Worm (Caenorhabditis elegans): Measurements from ENCODE around the gene ZK632.10.

ZK632.10 gene

ce11 chrIII:9823748-9824147, 3.8 kb downstream of the ZK632.10 start:
- TF ChIP-seq F33H1.4 (GFP tag; IDR thresholded peaks at IDR 0.05), result no peak

- TF ChIP-seq F23B12.7 (tag; optimal IDR thresholded peaks at IDR 0.05; ENCODE audit: insufficient read depth) (no peak), nfyb-1 (GFP tag; IDR thresholded peaks at IDR 0.05) (no peak), F55B11.4 (tag; optimal IDR thresholded peaks at IDR 0.05; ENCODE audit: borderline replicate concordance, insufficient read depth) (no peak), fkh-3 (tag; optimal IDR thresholded peaks at IDR 0.05) (no peak), lin-26 (GFP tag; IDR thresholded peaks at IDR 0.05) (no peak), nhr-179 (tag; optimal IDR thresholded peaks at IDR 0.05) (no peak), snpc-3.4 (tag; optimal IDR thresholded peaks at IDR 0.05) (no peak), mes-4 (tag; optimal IDR thresholded peaks at IDR 0.05) (no peak), egl-18 (GFP tag; IDR thresholded peaks at IDR 0.05) (no peak), rec-8 (tag; optimal IDR thresholded peaks at IDR 0.05) (no peak), ztf-6 (GFP tag; IDR thresholded peaks at IDR 0.05) (no peak), egrh-3 (GFP tag; IDR thresholded peaks at IDR 0.05) (no peak), tbx-9 (tag; optimal IDR thresholded peaks at IDR 0.05; ENCODE audit: borderline replicate concordance) (no peak)
Measured at ce11 chrIII:9822942-9823341, 4.6 kb downstream of the ZK632.10 start, which contains the start of gene arl-5. arl-5 (plus strand) TSS chrIII:9823242.

- peak; percentile 43; the same call in 1 of the 2 replicates for TF ChIP-seq rcor-1 (GFP tag; IDR thresholded peaks at IDR 0.05)
- TF ChIP-seq nhr-90 (tag; optimal IDR thresholded peaks at IDR 0.05), result no peak
- TF ChIP-seq F49E8.2 (tag; optimal IDR thresholded peaks at IDR 0.05; ENCODE audit: insufficient read depth), result no peak
- TF ChIP-seq rec-8 (tag; optimal IDR thresholded peaks at IDR 0.05), result no peak
- peak; percentile 44 for TF ChIP-seq nhr-80 (tag; optimal IDR thresholded peaks at IDR 0.05)
- TF ChIP-seq ceh-100 (GFP tag; IDR thresholded peaks at IDR 0.05), result no peak
- TF ChIP-seq cebp-2 (GFP tag; IDR thresholded peaks at IDR 0.05), result no peak
- no peak for TF ChIP-seq gei-17 (GFP tag; optimal IDR thresholded peaks at IDR 0.05)
- TF ChIP-seq tbx-9 (tag; optimal IDR thresholded peaks at IDR 0.05; ENCODE audit: borderline replicate concordance), result no peak
- TF ChIP-seq let-526 (GFP tag; IDR thresholded peaks at IDR 0.05), result no peak
- TF ChIP-seq rpc-1 (optimal IDR thresholded peaks at IDR 0.05), result no peak
- no peak for TF ChIP-seq rpc-1 (tag; optimal IDR thresholded peaks at IDR 0.05)
- no peak for TF ChIP-seq mxl-1 (tag; optimal IDR thresholded peaks at IDR 0.05)
- no peak for TF ChIP-seq aptf-2 (GFP tag; conservative IDR thresholded peaks at IDR 0.05)
- TF ChIP-seq ztf-3 (GFP tag; optimal IDR thresholded peaks at IDR 0.05), result no peak
- TF ChIP-seq hrde-1 (tag; optimal IDR thresholded peaks at IDR 0.05; ENCODE audit: borderline replicate concordance), result no peak
- no peak for TF ChIP-seq ztf-22 (GFP tag; optimal IDR thresholded peaks at IDR 0.05)
- peak; percentile 41 for TF ChIP-seq F23B12.7 (tag; optimal IDR thresholded peaks at IDR 0.05; ENCODE audit: insufficient read depth)
- no peak for TF ChIP-seq lsl-1 (GFP tag; optimal IDR thresholded peaks at IDR 0.05)
- TF ChIP-seq snpc-4 (GFP tag; optimal IDR thresholded peaks at IDR 0.05), result no peak
- TF ChIP-seq snpc-4 (tag; optimal IDR thresholded peaks at IDR 0.05), result peak in 2 of 4 experiments; percentile 31 to 38
- no peak for TF ChIP-seq lir-1 (GFP tag; conservative IDR thresholded peaks at IDR 0.05)
- no peak for TF ChIP-seq C17E4.6 (GFP tag; IDR thresholded peaks at IDR 0.05)
- 0 out of 2 replicates have a peak, but pooled peaks have one; percentile 18 for TF ChIP-seq nfyb-1 (GFP tag; IDR thresholded peaks at IDR 0.05)
- TF ChIP-seq akir-1 (GFP tag; optimal IDR thresholded peaks at IDR 0.05), result no peak
- no peak for TF ChIP-seq snpc-3.4 (tag; optimal IDR thresholded peaks at IDR 0.05)
- no peak for TF ChIP-seq ZK185.1 (tag; optimal IDR thresholded peaks at IDR 0.05; ENCODE audit: poor library complexity, severe bottlenecking)
- no peak for TF ChIP-seq Y95B8A.8 (GFP tag; IDR thresholded peaks at IDR 0.05)
- peak; percentile 36 for TF ChIP-seq lin-54 (GFP tag; optimal IDR thresholded peaks at IDR 0.05)
- no peak for TF ChIP-seq sptf-2 (GFP tag; optimal IDR thresholded peaks at IDR 0.05)
- no peak for TF ChIP-seq Y56A3A.18 (GFP tag; IDR thresholded peaks at IDR 0.05)
- no peak for TF ChIP-seq unc-62 (GFP tag; optimal IDR thresholded peaks at IDR 0.05)
- TF ChIP-seq F52B5.7 (tag; optimal IDR thresholded peaks at IDR 0.05), result no peak
- TF ChIP-seq zim-3 (tag; optimal IDR thresholded peaks at IDR 0.05), result no peak
- TF ChIP-seq ceh-79 (tag; optimal IDR thresholded peaks at IDR 0.05), result no peak
- TF ChIP-seq repo-1 (tag; optimal IDR thresholded peaks at IDR 0.05), result no peak
Measured at ce11 chrIII:9818763-9819162, 8.8 kb downstream of the ZK632.10 start, which contains the start of gene panl-3. panl-3 (plus strand) TSS chrIII:9819056.

Data from whole organism, young adult.